Worm (Caenorhabditis elegans): ENCODE measurements around the gene R02F2.7.
A peak's percentile ranks its signal among the peaks of the same experiment; 100 is the strongest.

Gene R02F2.7

ce11 chrIII:5478011-5478410, 5.6 kb downstream of the R02F2.7 start, which contains the start of gene R02F2.10:
R02F2.10 (plus strand) TSS chrIII:5478311.
- TF ChIP-seq ztf-4 (tag; optimal IDR thresholded peaks at IDR 0.05): no peak

ce11 chrIII:5474176-5474575, 9.4 kb downstream of the R02F2.7 start, which contains the start of gene lon-1:
lon-1 (plus strand) TSS chrIII:5474476.
- TF ChIP-seq fos-1 (tag; optimal IDR thresholded peaks at IDR 0.05): no peak
- peak; percentile 15 for TF ChIP-seq nhr-23 (tag; optimal IDR thresholded peaks at IDR 0.05)

- no peak for TF ChIP-seq mdl-1 (tag; optimal IDR thresholded peaks at IDR 0.05)
- TF ChIP-seq nhr-12 (tag; optimal IDR thresholded peaks at IDR 0.05): no peak
- no peak for TF ChIP-seq lin-39 (tag; optimal IDR thresholded peaks at IDR 0.05)
- TF ChIP-seq nhr-43 (tag; optimal IDR thresholded peaks at IDR 0.05; ENCODE audit: poor library complexity, severe bottlenecking): peak; percentile 56
- no peak for TF ChIP-seq elt-3 (tag; optimal IDR thresholded peaks at IDR 0.05)
- peak; percentile 82 for TF ChIP-seq nhr-23 (tag; optimal IDR thresholded peaks at IDR 0.05)
- TF ChIP-seq unc-62 (GFP tag; optimal IDR thresholded peaks at IDR 0.05): no peak
- no peak for TF ChIP-seq ceh-28 (tag; optimal IDR thresholded peaks at IDR 0.05)
- no peak for TF ChIP-seq lin-15B (tag; optimal IDR thresholded peaks at IDR 0.05)
- no peak for TF ChIP-seq tbx-2 (tag; optimal IDR thresholded peaks at IDR 0.05)
- TF ChIP-seq nfya-1 (tag; optimal IDR thresholded peaks at IDR 0.05; ENCODE audit: insufficient read depth): peak; percentile 48
These were observed 10.9 kb downstream of the R02F2.7 start for ce11 chrIII:5472693-5473092.

DNA sequence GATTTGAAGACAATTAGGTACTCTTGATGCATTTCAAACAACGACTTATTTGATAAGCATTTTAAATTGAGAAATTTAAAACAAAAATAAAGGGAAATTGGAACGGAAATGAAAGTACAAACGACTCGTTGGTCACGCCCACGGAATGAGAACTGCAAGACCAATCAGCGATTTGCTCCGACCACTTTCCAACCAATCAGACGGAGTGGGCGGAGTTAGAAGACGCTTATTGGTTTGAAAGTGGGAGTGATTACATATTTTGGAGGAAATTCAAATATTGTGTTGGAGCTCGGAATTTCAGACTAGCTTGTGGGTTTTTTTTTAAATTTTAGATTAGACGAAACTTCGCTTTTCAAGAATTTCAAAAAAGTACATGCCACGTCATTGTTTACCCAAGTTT, 14.5 kb downstream of the R02F2.7 start:
- TF ChIP-seq nfya-1 (tag; optimal IDR thresholded peaks at IDR 0.05; ENCODE audit: insufficient read depth) (peak; percentile 99), elt-3 (tag; optimal IDR thresholded peaks at IDR 0.05) (no peak), ceh-9 (tag; optimal IDR thresholded peaks at IDR 0.05) (no peak), jun-1 (tag; optimal IDR thresholded peaks at IDR 0.05) (no peak), nhr-12 (tag; optimal IDR thresholded peaks at IDR 0.05) (no peak)

ce11 chrIII:5464850-5465249, 18.7 kb downstream of the R02F2.7 start:
- TF ChIP-seq lin-39 (tag; optimal IDR thresholded peaks at IDR 0.05) (no peak), elt-3 (tag; optimal IDR thresholded peaks at IDR 0.05) (peak; percentile 49 to 90 (median 88)), nhr-25 (tag; optimal IDR thresholded peaks at IDR 0.05) (peak; percentile 19), nhr-77 (tag; optimal IDR thresholded peaks at IDR 0.05) (no peak)

DNA sequence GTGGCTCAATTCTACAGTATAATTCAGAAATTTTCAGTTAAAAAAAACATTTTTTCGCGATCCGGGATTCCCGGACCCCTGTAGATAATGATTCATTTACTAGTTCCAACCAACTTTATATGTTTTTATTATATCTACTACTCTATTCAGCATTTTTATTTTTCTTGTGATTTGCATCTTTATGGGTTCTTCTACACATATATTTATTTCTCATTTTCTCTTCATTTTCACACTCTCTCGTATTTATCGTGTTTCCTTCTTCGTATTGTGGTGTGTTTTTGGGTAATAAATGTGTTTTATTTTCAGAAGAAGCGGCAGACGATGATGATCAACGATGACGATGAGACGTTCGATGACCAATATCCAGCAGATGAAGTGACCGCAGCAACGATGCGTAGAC, 19.5 kb downstream of the R02F2.7 start, which contains the start of gene F48E8.2:
TSS of gene F48E8.2 (plus strand) at position 301 of the 400 bp plus-strand sequence.
- TF ChIP-seq ceh-9 (tag; optimal IDR thresholded peaks at IDR 0.05): no peak
- TF ChIP-seq mdl-1 (tag; optimal IDR thresholded peaks at IDR 0.05): no peak
- no peak for TF ChIP-seq daf-12 (tag; optimal IDR thresholded peaks at IDR 0.05)
- no peak for TF ChIP-seq ztf-4 (tag; optimal IDR thresholded peaks at IDR 0.05)
- no peak for TF ChIP-seq egl-27 (tag; optimal IDR thresholded peaks at IDR 0.05)
- no peak for TF ChIP-seq elt-2 (tag; optimal IDR thresholded peaks at IDR 0.05)
- no peak for TF ChIP-seq nhr-76 (tag; optimal IDR thresholded peaks at IDR 0.05)
- TF ChIP-seq nhr-237 (tag; optimal IDR thresholded peaks at IDR 0.05): no peak
- no peak for TF ChIP-seq fos-1 (tag; optimal IDR thresholded peaks at IDR 0.05)
- TF ChIP-seq nhr-23 (tag; optimal IDR thresholded peaks at IDR 0.05): no peak
- no peak for TF ChIP-seq mml-1 (tag; optimal IDR thresholded peaks at IDR 0.05)

ce11 chrIII:5461079-5461478, 22.5 kb downstream of the R02F2.7 start, which contains the start of gene F48E8.3:
F48E8.3 (plus strand) TSS chrIII:5461379.
- TF ChIP-seq mdl-1 (tag; optimal IDR thresholded peaks at IDR 0.05) (no peak), fkh-10 (GFP tag; optimal IDR thresholded peaks at IDR 0.05) (no peak), R02D3.7 (tag; optimal IDR thresholded peaks at IDR 0.05) (no peak), zag-1 (tag; optimal IDR thresholded peaks at IDR 0.05) (no peak), unc-39 (tag; optimal IDR thresholded peaks at IDR 0.05) (no peak), pqm-1 (tag; optimal IDR thresholded peaks at IDR 0.05) (no peak), snpc-4 (tag; optimal IDR thresholded peaks at IDR 0.05) (no peak), elt-2 (tag; optimal IDR thresholded peaks at IDR 0.05) (no peak), sea-2 (GFP tag; optimal IDR thresholded peaks at IDR 0.05) (no peak), egl-5 (tag; optimal IDR thresholded peaks at IDR 0.05) (no peak), ceh-9 (tag; optimal IDR thresholded peaks at IDR 0.05) (no peak), egl-27 (tag; optimal IDR thresholded peaks at IDR 0.05) (no peak), elt-3 (tag; optimal IDR thresholded peaks at IDR 0.05) (no peak), nhr-76 (tag; optimal IDR thresholded peaks at IDR 0.05) (no peak), pha-4 (tag; optimal IDR thresholded peaks at IDR 0.05) (no peak), nhr-237 (tag; optimal IDR thresholded peaks at IDR 0.05) (no peak), nhr-23 (tag; optimal IDR thresholded peaks at IDR 0.05) (no peak)
